Worm (Caenorhabditis elegans): ENCODE results near the gene tat-4.
A peak's percentile ranks its signal among the peaks of the same experiment; 100 is the strongest.

tat-4 gene

DNA sequence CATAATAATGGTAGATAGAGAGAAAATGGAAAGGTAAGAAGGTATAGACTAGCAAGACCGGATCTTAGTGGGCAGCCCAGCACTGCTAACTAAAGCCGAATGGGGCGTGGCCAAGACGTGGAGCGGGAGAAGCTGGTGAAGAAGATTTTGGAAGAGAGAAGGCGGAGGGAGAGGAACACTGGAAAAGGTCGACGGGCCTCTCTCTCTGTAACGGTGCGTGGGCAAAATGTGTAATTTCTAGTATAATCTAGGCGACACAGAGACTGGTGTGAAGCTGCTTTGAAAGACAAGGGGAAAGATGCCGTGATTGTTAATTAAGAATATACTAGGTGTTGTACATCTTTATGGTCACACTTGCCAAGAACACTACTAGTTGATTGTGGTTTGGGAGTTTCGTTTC, 11.9 kb upstream of the tat-4 start, which contains the start of gene F13H8.5:
TSS of gene F13H8.5 (minus strand) at position 101 of the 400 bp plus-strand sequence.
- TF ChIP-seq nhr-90 (tag; optimal IDR thresholded peaks at IDR 0.05; ENCODE audit: poor library complexity) (no peak), efl-3 (GFP tag; optimal IDR thresholded peaks at IDR 0.05) (no peak), Y116A8C.19 (tag; optimal IDR thresholded peaks at IDR 0.05; ENCODE audit: borderline replicate concordance) (no peak), sox-4 (tag; optimal IDR thresholded peaks at IDR 0.05) (no peak), unc-30 (tag; optimal IDR thresholded peaks at IDR 0.05) (no peak), pqm-1 (tag; optimal IDR thresholded peaks at IDR 0.05) (no peak)

- TF ChIP-seq nhr-85 (tag) (peak; percentile 23), efl-1 (optimal IDR thresholded peaks at IDR 0.05) (no peak), efl-1 (GFP tag; optimal IDR thresholded peaks at IDR 0.05 in 1 of 2) (peak in 1 of 2 experiments; percentile 87), dpl-1 (GFP tag; optimal IDR thresholded peaks at IDR 0.05) (no peak)
These were observed 8.6 kb upstream of the tat-4 start for ce11 chrII:6252707-6253106.

DNA sequence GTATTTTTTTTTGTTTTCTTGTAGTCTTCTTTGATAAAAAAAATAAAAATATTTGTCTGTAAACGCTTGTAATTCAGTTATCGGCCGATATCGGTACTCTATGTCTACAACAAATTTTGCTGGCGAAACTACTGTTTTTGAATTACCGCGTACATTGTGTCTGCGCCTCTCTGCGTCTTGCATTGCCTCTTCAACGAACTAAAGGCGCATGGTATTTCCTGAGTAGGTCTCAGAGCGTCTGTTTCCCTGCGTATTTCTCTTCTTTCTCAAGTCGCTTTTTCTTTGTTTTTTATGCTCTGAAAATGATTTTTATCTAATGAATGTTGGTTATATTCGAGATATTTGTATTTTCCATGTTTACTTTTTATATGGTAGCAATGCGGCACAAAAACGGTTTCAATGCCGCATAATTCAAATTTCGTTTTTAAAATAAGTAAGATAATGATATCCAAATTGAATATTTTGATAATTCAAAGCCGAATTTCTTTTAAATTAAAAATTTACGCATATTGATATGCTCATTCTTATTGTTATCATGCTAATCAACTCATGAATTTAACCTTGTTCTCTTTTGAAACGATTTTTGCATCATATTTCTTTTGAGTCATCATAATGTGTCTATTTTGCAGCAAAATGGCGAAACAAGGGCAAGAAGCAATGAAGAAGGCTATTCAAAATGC, 6.8 kb upstream of the tat-4 start, which contains the start of gene phb-2:
TSS of gene phb-2 (plus strand) at position 630 of the 680 bp plus-strand sequence.
- TF ChIP-seq elt-2 (tag; optimal IDR thresholded peaks at IDR 0.05) (no peak), egl-27 (tag; optimal IDR thresholded peaks at IDR 0.05) (no peak), dpl-1 (GFP tag; optimal IDR thresholded peaks at IDR 0.05) (peak; percentile 97 to 98 (median 97)), efl-1 (optimal IDR thresholded peaks at IDR 0.05) (peak; percentile 92 to 99), efl-1 (GFP tag; optimal IDR thresholded peaks at IDR 0.05 in 1 of 2) (peak; percentile 98 to 100), isw-1 (GFP tag; IDR thresholded peaks at IDR 0.05) (peak; percentile 85), lin-13 (GFP tag; optimal IDR thresholded peaks at IDR 0.05) (peak; percentile 70), sox-4 (tag; optimal IDR thresholded peaks at IDR 0.05) (peak; percentile 3), zag-1 (tag; optimal IDR thresholded peaks at IDR 0.05) (no peak), efl-3 (GFP tag; optimal IDR thresholded peaks at IDR 0.05) (no peak), skn-1 (tag; optimal IDR thresholded peaks at IDR 0.05) (peak; percentile 87), jun-1 (tag; optimal IDR thresholded peaks at IDR 0.05) (peak; percentile 68), fkh-8 (tag; optimal IDR thresholded peaks at IDR 0.05) (peak; percentile 64), unc-30 (tag; optimal IDR thresholded peaks at IDR 0.05) (no peak), aly-2 (tag; optimal IDR thresholded peaks at IDR 0.05) (peak; percentile 46), vab-15 (tag; optimal IDR thresholded peaks at IDR 0.05) (peak; percentile 16), lsy-2 (tag; optimal IDR thresholded peaks at IDR 0.05) (peak; percentile 86 to 94), ets-5 (GFP tag; IDR thresholded peaks at IDR 0.05) (no peak), xbp-1 (tag; optimal IDR thresholded peaks at IDR 0.05) (peak; percentile 74), Y116A8C.19 (tag; optimal IDR thresholded peaks at IDR 0.05; ENCODE audit: borderline replicate concordance) (no peak), nhr-71 (tag; optimal IDR thresholded peaks at IDR 0.05) (peak; percentile 88), ceh-88 (GFP tag; IDR thresholded peaks at IDR 0.05) (0 out of 2 replicates have a peak, but pooled peaks have one; percentile 46), mab-9 (GFP tag; IDR thresholded peaks at IDR 0.05) (peak; percentile 11; the same call in 1 of the 2 replicates), blmp-1 (tag; optimal IDR thresholded peaks at IDR 0.05) (peak; percentile 73), nhr-20 (tag; optimal IDR thresholded peaks at IDR 0.05) (peak; percentile 79), lin-15B (tag; optimal IDR thresholded peaks at IDR 0.05) (peak; percentile 72), nhr-90 (tag; optimal IDR thresholded peaks at IDR 0.05; ENCODE audit: poor library complexity) (peak; percentile 73), snpc-4 (tag; optimal IDR thresholded peaks at IDR 0.05) (peak; percentile 54), nhr-47 (tag; optimal IDR thresholded peaks at IDR 0.05) (peak; percentile 82), mef-2 (tag; optimal IDR thresholded peaks at IDR 0.05) (no peak), fkh-10 (GFP tag; optimal IDR thresholded peaks at IDR 0.05) (peak; percentile 7), snu-23 (GFP tag; optimal IDR thresholded peaks at IDR 0.05) (peak; percentile 87), mdl-1 (tag; optimal IDR thresholded peaks at IDR 0.05) (peak in 1 of 2 experiments; percentile 78), elt-3 (tag; optimal IDR thresholded peaks at IDR 0.05) (peak in 2 of 6 experiments; percentile 59 to 73), lin-39 (tag; optimal IDR thresholded peaks at IDR 0.05) (no peak), unc-98 (GFP tag; IDR thresholded peaks at IDR 0.05) (no peak), hpl-2 (GFP tag; optimal IDR thresholded peaks at IDR 0.05) (peak; percentile 7), lin-14 (GFP tag; optimal IDR thresholded peaks at IDR 0.05) (peak; percentile 73), pax-3 (tag; optimal IDR thresholded peaks at IDR 0.05) (no peak), lir-3 (tag; optimal IDR thresholded peaks at IDR 0.05; ENCODE audit: poor library complexity) (peak; percentile 67), lin-35 (GFP tag; optimal IDR thresholded peaks at IDR 0.05) (peak; percentile 98 to 100), nhr-19 (GFP tag; conservative IDR thresholded peaks at IDR 0.05) (peak; percentile 79), tbx-2 (tag; optimal IDR thresholded peaks at IDR 0.05) (peak; percentile 80), nhr-85 (tag) (peak; percentile 91)

All from whole organism, L1 larva.